Worm (Caenorhabditis elegans) whole organism, young adult: ENCODE results near the gene fipr-13.

ENCODE experiments used
- C17E4.6 ChIP-seq: fragments of 200-800 bp; sonication (Bioruptor generic); IDR thresholded peaks from 2 replicates; pipeline ENCODE4 v1.3.6; 2022; ENCODE audit warnings: missing genetic modification reagents, missing genetic modification characterization, missing compliant biosample characterization
- F49E8.2 ChIP-seq: sonication (generic microtip); optimal IDR thresholded peaks from 3 replicates; lab custom pipeline; 2017; ENCODE audit warnings: missing genetic modification characterization, mild to moderate bottlenecking, missing compliant biosample characterization, antibody characterized with exemption, moderate library complexity; ENCODE audit not compliant: insufficient read depth
- ccch-3 ChIP-seq: fragments of 200-800 bp; sonication (Bioruptor generic); optimal IDR thresholded peaks from 2 replicates; lab custom pipeline; 2018; ENCODE audit warnings: mild to moderate bottlenecking, missing genetic modification characterization, missing compliant biosample characterization
- cebp-2 ChIP-seq: fragments of 200-800 bp; sonication (Bioruptor generic); IDR thresholded peaks from 2 replicates; pipeline ENCODE4 v1.3.6; 2022; ENCODE audit warnings: missing genetic modification characterization, missing compliant biosample characterization
- lin-35 ChIP-seq, 3 experiments: fragments of 150-350 bp in 2 of 3; sonication (generic microtip) in 1 of 3; optimal IDR thresholded peaks; 2 replicates each; lab custom pipeline; 2014 to 2018; ENCODE audit warnings: missing biosample characterization in 3 of 3, missing genetic modification characterization in 3 of 3, missing genetic modification reagents in 3 of 3
- nhr-179 ChIP-seq: sonication (generic microtip); optimal IDR thresholded peaks from 2 replicates; lab custom pipeline; 2016; ENCODE audit warnings: mild to moderate bottlenecking, missing genetic modification characterization, missing compliant biosample characterization
- snpc-4 ChIP-seq, 5 experiments: fragments of 150-350 bp in 1 of 5; sonication (generic microtip) in 4 of 5; optimal IDR thresholded peaks; 2 replicates each; lab custom pipeline; 2014 to 2018; ENCODE audit warnings: missing genetic modification characterization in 5 of 5, missing biosample characterization in 3 of 5, antibody characterized with exemption in 2 of 5, mild to moderate bottlenecking in 2 of 5, missing compliant biosample characterization in 2 of 5, missing genotype in 2 of 5, moderate library complexity in 2 of 5, missing genetic modification reagents in 1 of 5
- tbp1 ChIP-seq: fragments of 200-800 bp; sonication (Bioruptor generic); optimal IDR thresholded peaks from 2 replicates; lab custom pipeline; 2018; ENCODE audit warnings: mild to moderate bottlenecking, missing genetic modification characterization, missing compliant biosample characterization
- ztf-6 ChIP-seq: fragments of 200-800 bp; sonication (Bioruptor generic); IDR thresholded peaks from 2 replicates; pipeline ENCODE4 v1.3.6; 2022; ENCODE audit warnings: missing genetic modification reagents, missing genetic modification characterization, missing compliant biosample characterization

DNA sequence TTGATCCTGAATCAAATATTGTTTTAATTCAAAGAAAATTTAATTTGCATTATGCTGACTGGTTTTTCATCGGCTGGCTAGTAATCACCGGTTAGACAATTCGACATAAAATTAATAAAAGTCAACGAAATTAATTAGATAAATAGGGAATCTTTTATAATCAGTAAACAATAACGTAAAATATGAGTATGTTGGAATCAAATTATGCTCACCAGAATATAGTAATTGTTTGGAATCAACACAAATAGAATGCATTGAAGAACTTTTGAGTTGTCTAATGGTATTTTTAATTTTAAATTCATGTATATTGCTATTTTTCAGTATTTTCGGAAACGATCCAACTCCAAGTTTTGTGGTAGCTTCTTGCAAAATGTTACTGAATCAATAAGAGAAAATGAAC lies 41.1 kb downstream of the fipr-13 start, which contains the start of gene C08B6.2:
- TF ChIP-seq snpc-4 (GFP tag; optimal IDR thresholded peaks at IDR 0.05; lab: Kevin White, UChicago) (no peak), snpc-4 (tag; optimal IDR thresholded peaks at IDR 0.05; lab: Kevin White, UChicago) (no peak), tbp1 (GFP tag; lab: Kevin White, UChicago) (no peak), lin-35 (GFP tag; optimal IDR thresholded peaks at IDR 0.05; lab: Kevin White, UChicago) (no peak), cebp-2 (GFP tag; lab: Robert Waterston, UW) (no peak), nhr-179 (tag; lab: Kevin White, UChicago) (no peak), ccch-3 (GFP tag; lab: Kevin White, UChicago) (no peak), ztf-6 (GFP tag; lab: Robert Waterston, UW) (no peak), C17E4.6 (GFP tag; lab: Robert Waterston, UW) (no peak), F49E8.2 (no peak)
